Worm (Caenorhabditis elegans): ENCODE measurements around the gene gba-3.

gba-3 gene

ce11 chrIV:17465886-17466285, 7.2 kb upstream of the gba-3 start, which contains the start of gene F11E6.6:
Gene F11E6.6, minus strand, starts transcription at chrIV:17465986.
- TF ChIP-seq dmd-8 (GFP tag; IDR thresholded peaks at IDR 0.05) (no peak), skn-1 (tag; optimal IDR thresholded peaks at IDR 0.05) (no peak), hlh-11 (tag; optimal IDR thresholded peaks at IDR 0.05) (no peak), ztf-7 (tag; optimal IDR thresholded peaks at IDR 0.05) (no peak), daf-16 (GFP tag; optimal IDR thresholded peaks at IDR 0.05) (no peak), daf-16 (tag; optimal IDR thresholded peaks at IDR 0.05) (peak; percentile 23), nhr-77 (tag; optimal IDR thresholded peaks at IDR 0.05) (peak; percentile 23), Y48G9A.11 (GFP tag; IDR thresholded peaks at IDR 0.05) (no peak), set-16 (GFP tag; IDR thresholded peaks at IDR 0.05) (no peak), dve-1 (tag; optimal IDR thresholded peaks at IDR 0.05; ENCODE audit: insufficient read depth) (no peak), T26A8.4 (GFP tag; IDR thresholded peaks at IDR 0.05) (no peak), zfp-2 (tag; optimal IDR thresholded peaks at IDR 0.05) (no peak), pqm-1 (tag; optimal IDR thresholded peaks at IDR 0.05) (peak; percentile 46), dmd-6 (GFP tag; IDR thresholded peaks at IDR 0.05) (0 out of 2 replicates have a peak, but pooled peaks have one; percentile 8), nhr-237 (tag; optimal IDR thresholded peaks at IDR 0.05) (no peak), fkh-10 (GFP tag; optimal IDR thresholded peaks at IDR 0.05) (no peak), nhr-42 (GFP tag; IDR thresholded peaks at IDR 0.05) (no peak)

DNA sequence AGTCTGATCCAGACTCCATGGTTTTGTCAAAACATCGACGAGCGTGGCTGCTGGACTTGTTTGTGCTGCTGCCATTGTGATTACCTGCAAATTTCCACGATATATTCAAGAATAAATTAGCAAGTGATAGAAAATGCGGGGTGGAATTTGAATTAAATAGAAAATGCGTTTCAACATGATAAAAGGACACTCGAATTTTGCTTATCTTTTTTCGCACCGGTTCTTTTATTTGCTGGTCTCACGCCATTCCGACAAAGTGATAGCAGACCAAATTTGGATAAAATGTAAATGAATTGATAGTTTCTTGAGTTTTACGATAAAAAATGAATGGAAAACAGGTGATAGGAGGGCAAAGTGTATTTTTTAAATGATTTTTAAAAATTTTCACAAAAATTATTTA, 5.8 kb upstream of the gba-3 start, which contains the start of gene elo-2:
Gene elo-2, minus strand, starts transcription at position 84 of the 400 bp plus-strand sequence.
- TF ChIP-seq nhr-77 (tag; optimal IDR thresholded peaks at IDR 0.05): peak; percentile 7
- no peak for TF ChIP-seq ceh-62 (tag; optimal IDR thresholded peaks at IDR 0.05)
- peak; percentile 65; the same call in 1 of the 2 replicates for TF ChIP-seq php-3 (GFP tag; IDR thresholded peaks at IDR 0.05)
- TF ChIP-seq dve-1 (tag; optimal IDR thresholded peaks at IDR 0.05; ENCODE audit: insufficient read depth): peak; percentile 65
- TF ChIP-seq dmd-6 (GFP tag; IDR thresholded peaks at IDR 0.05): peak; percentile 72
- no peak for TF ChIP-seq ceh-20 (GFP tag; IDR thresholded peaks at IDR 0.05)
- no peak for TF ChIP-seq daf-16 (GFP tag; optimal IDR thresholded peaks at IDR 0.05)
- TF ChIP-seq daf-16 (tag; optimal IDR thresholded peaks at IDR 0.05): peak; percentile 53
- no peak for TF ChIP-seq Y75B8A.6 (GFP tag; IDR thresholded peaks at IDR 0.05)
- TF ChIP-seq pqm-1 (tag; optimal IDR thresholded peaks at IDR 0.05): peak; percentile 24
- peak; percentile 66 for TF ChIP-seq hlh-11 (tag; optimal IDR thresholded peaks at IDR 0.05)
- peak; percentile 62 for TF ChIP-seq nhr-28 (tag; optimal IDR thresholded peaks at IDR 0.05)
- TF ChIP-seq aha-1 (tag): peak; percentile 91
- no peak for TF ChIP-seq lir-3 (tag; optimal IDR thresholded peaks at IDR 0.05)
- no peak for TF ChIP-seq tra-1 (GFP tag; IDR thresholded peaks at IDR 0.05)

- TF ChIP-seq aha-1 (tag): peak; percentile 71
- TF ChIP-seq ztf-11 (tag; optimal IDR thresholded peaks at IDR 0.05): no peak
Measured at ce11 chrIV:17467825-17468224, 5.3 kb upstream of the gba-3 start.

DNA sequence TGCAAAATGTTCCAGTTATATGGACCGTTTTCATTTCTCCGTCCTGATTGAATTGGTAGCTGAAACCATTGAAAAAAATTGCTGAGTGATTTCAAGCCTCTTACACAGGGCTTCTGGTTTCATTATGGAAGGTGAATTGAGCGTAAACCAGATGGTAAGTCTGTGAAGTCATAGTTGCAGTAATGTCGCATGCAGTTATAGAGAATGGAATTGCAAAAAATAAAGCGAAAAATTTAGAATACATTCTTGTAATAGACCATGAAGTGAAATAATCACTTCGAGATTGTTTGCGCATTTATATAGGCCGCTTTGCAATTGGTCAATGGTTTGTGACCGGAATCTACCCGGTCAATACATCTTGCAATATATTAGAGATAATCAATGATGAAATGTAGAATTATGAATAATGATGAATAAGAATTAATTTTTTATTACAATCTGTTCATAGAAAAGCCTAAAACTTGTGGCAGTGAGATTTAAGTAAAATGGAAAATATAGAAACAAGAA, 3.0 kb upstream of the gba-3 start, which contains the start of gene F11E6.4:
Gene F11E6.4, minus strand, starts transcription at position 259 of the 507 bp plus-strand sequence.
- peak; percentile 57 for TF ChIP-seq mep-1 (tag; optimal IDR thresholded peaks at IDR 0.05)
- peak in 1 of 2 experiments; percentile 4 for TF ChIP-seq unc-62 (GFP tag; optimal IDR thresholded peaks at IDR 0.05 in 1 of 2)
- no peak for TF ChIP-seq unc-62 (tag; optimal IDR thresholded peaks at IDR 0.05)
- TF ChIP-seq T20F7.1 (GFP tag; optimal IDR thresholded peaks at IDR 0.05): peak; percentile 43
- peak; percentile 51 for TF ChIP-seq ama-1 (optimal IDR thresholded peaks at IDR 0.05)
- TF ChIP-seq dve-1 (tag; optimal IDR thresholded peaks at IDR 0.05; ENCODE audit: insufficient read depth): peak; percentile 32
- 0 out of 2 replicates have a peak, but pooled peaks have one; percentile 52 for TF ChIP-seq Y105C5A.15 (GFP tag; IDR thresholded peaks at IDR 0.05)
- TF ChIP-seq tra-1 (GFP tag; IDR thresholded peaks at IDR 0.05): peak; percentile 33; the same call in 1 of the 2 replicates
- TF ChIP-seq madf-9 (GFP tag; conservative IDR thresholded peaks at IDR 0.05): peak; percentile 39
- TF ChIP-seq spr-3 (GFP tag; optimal IDR thresholded peaks at IDR 0.05): no peak
- peak; percentile 89 for TF ChIP-seq nhr-25 (tag; optimal IDR thresholded peaks at IDR 0.05; ENCODE audit: borderline replicate concordance, insufficient read depth)
- TF ChIP-seq ctbp-1 (GFP tag; IDR thresholded peaks at IDR 0.05): no peak
- TF ChIP-seq aha-1 (tag): peak; percentile 67
- peak; percentile 93 for TF ChIP-seq zfp-3 (GFP tag; conservative IDR thresholded peaks at IDR 0.05)
- no peak for TF ChIP-seq dmd-9 (GFP tag; IDR thresholded peaks at IDR 0.05)
- peak; percentile 27 for TF ChIP-seq gei-8 (GFP tag; optimal IDR thresholded peaks at IDR 0.05)
- no peak for TF ChIP-seq nhr-11 (tag; optimal IDR thresholded peaks at IDR 0.05)
- TF ChIP-seq lsy-2 (tag; optimal IDR thresholded peaks at IDR 0.05): peak in 1 of 2 experiments; percentile 21
- TF ChIP-seq Y75B8A.6 (GFP tag; IDR thresholded peaks at IDR 0.05): 0 out of 2 replicates have a peak, but pooled peaks have one; percentile 29
- TF ChIP-seq hif-1 (tag; optimal IDR thresholded peaks at IDR 0.05): no peak
- TF ChIP-seq F44E2.7 (GFP tag; IDR thresholded peaks at IDR 0.05): no peak
- TF ChIP-seq lin-38 (GFP tag; IDR thresholded peaks at IDR 0.05): no peak
- TF ChIP-seq R02D3.7 (tag; optimal IDR thresholded peaks at IDR 0.05): no peak

Data from whole organism, L4 larva.